Worm (Caenorhabditis elegans) whole organism, young adult: ENCODE results near the gene blos-7.

Source experiments
- D2030.7 ChIP-seq: fragments of 200-800 bp; sonication (Bioruptor generic); IDR thresholded peaks from 2 replicates; pipeline ENCODE4 v1.3.6; 2022; ENCODE audit warnings: missing genetic modification reagents, missing genetic modification characterization, missing compliant biosample characterization
- attf-6 ChIP-seq: fragments of 200-800 bp; sonication (Bioruptor generic); IDR thresholded peaks from 2 replicates; pipeline ENCODE4 v1.3.6; 2022; ENCODE audit warnings: missing genetic modification reagents, missing genetic modification characterization, missing compliant biosample characterization
- efl-1 ChIP-seq: fragments of 150-350 bp; optimal IDR thresholded peaks from 2 replicates; lab custom pipeline; 2014; ENCODE audit warnings: missing biosample characterization, missing genetic modification reagents, missing genetic modification characterization
- hlh-12 ChIP-seq: sonication (generic microtip); optimal IDR thresholded peaks from 2 replicates; lab custom pipeline; 2016; ENCODE audit warnings: missing genetic modification characterization, missing compliant biosample characterization
- lin-35 ChIP-seq, 3 experiments: fragments of 150-350 bp in 2 of 3; sonication (generic microtip) in 1 of 3; optimal IDR thresholded peaks; 2 replicates each; lab custom pipeline; 2014 to 2018; ENCODE audit warnings: missing biosample characterization in 3 of 3, missing genetic modification characterization in 3 of 3, missing genetic modification reagents in 3 of 3
- snpc-4 ChIP-seq, 5 experiments: fragments of 150-350 bp in 1 of 5; sonication (generic microtip) in 4 of 5; optimal IDR thresholded peaks; 2 replicates each; lab custom pipeline; 2014 to 2018; ENCODE audit warnings: missing genetic modification characterization in 5 of 5, missing biosample characterization in 3 of 5, antibody characterized with exemption in 2 of 5, mild to moderate bottlenecking in 2 of 5, missing compliant biosample characterization in 2 of 5, missing genotype in 2 of 5, moderate library complexity in 2 of 5, missing genetic modification reagents in 1 of 5
- unc-62 ChIP-seq: fragments of 150-350 bp; optimal IDR thresholded peaks from 2 replicates; lab custom pipeline; 2014; ENCODE audit warnings: missing biosample characterization, missing genetic modification reagents, missing genetic modification characterization

- no peak for TF ChIP-seq D2030.7
- no peak for TF ChIP-seq snpc-4 (GFP tag; optimal IDR thresholded peaks at IDR 0.05; lab: Kevin White, UChicago)
- TF ChIP-seq snpc-4 (tag; optimal IDR thresholded peaks at IDR 0.05; lab: Kevin White, UChicago): no peak
- no peak for TF ChIP-seq lin-35 (GFP tag; optimal IDR thresholded peaks at IDR 0.05; lab: Kevin White, UChicago)
- TF ChIP-seq hlh-12 (tag; lab: Kevin White, UChicago): no peak
- no peak for TF ChIP-seq attf-6 (GFP tag; lab: Robert Waterston, UW)
- no peak for TF ChIP-seq unc-62
- no peak for TF ChIP-seq efl-1 (GFP tag; lab: Kevin White, UChicago)
These were observed 35.2 kb downstream of the blos-7 start, which contains the start of gene nstp-6 for ce11 chrIV:3547500-3547899.
